Worm (Caenorhabditis elegans): Measurements from ENCODE around the gene memb-1.
"Not testable (repeated sequence)": the region's sequence is repeated elsewhere in the genome, so short reads cannot be mapped to it uniquely, and the experiment has no call there.

Gene memb-1

DNA sequence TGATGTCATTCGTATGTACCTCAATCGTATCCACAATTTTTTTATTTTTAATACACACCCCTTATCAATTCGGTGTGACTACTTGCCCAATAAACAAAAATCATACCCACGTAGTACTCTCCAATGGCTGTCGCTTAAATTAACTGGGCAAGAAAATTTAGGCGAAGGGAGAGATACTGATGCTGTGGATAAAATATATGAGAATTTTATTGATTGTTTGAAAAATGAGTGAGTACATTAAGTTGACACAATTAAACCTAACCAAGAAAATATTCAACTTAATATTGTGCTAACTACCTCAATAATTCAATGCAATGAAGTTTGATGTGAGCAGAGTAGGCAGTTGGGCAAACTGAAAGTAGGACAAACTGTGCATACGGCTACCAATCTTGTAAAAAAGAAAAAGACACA is 24.4 kb upstream of the memb-1 start:
- peak; percentile 55 for TF ChIP-seq cnd-1 (tag; optimal IDR thresholded peaks at IDR 0.05)
- peak; percentile 82 for TF ChIP-seq ceh-39 (tag; optimal IDR thresholded peaks at IDR 0.05)
- peak; percentile 88 for TF ChIP-seq lsy-2 (tag; optimal IDR thresholded peaks at IDR 0.05)
- TF ChIP-seq drap-1 (GFP tag; optimal IDR thresholded peaks at IDR 0.05) = peak; percentile 85
- TF ChIP-seq lin-13 (tag; optimal IDR thresholded peaks at IDR 0.05) = no peak
- peak; percentile 55 for TF ChIP-seq hlh-1 (tag; optimal IDR thresholded peaks at IDR 0.05)
- peak; percentile 13 for TF ChIP-seq lin-32 (GFP tag; optimal IDR thresholded peaks at IDR 0.05)
- peak; percentile 78 for TF ChIP-seq nhr-28 (tag; optimal IDR thresholded peaks at IDR 0.05)
- no peak for TF ChIP-seq zip-8 (tag; optimal IDR thresholded peaks at IDR 0.05)
- TF ChIP-seq unc-62 (GFP tag; optimal IDR thresholded peaks at IDR 0.05) = peak; percentile 91
- peak; percentile 98 for TF ChIP-seq ces-1 (GFP tag; optimal IDR thresholded peaks at IDR 0.05)
- no peak for TF ChIP-seq bed-3 (GFP tag; optimal IDR thresholded peaks at IDR 0.05)
- TF ChIP-seq nhr-2 (tag; optimal IDR thresholded peaks at IDR 0.05) = peak; percentile 53
- TF ChIP-seq mls-2 (tag; optimal IDR thresholded peaks at IDR 0.05) = peak; percentile 37
- peak; percentile 95 for TF ChIP-seq elt-3 (tag; optimal IDR thresholded peaks at IDR 0.05)
- TF ChIP-seq nhr-237 (tag; optimal IDR thresholded peaks at IDR 0.05) = peak; percentile 99
- TF ChIP-seq M03D4.4 (tag; optimal IDR thresholded peaks at IDR 0.05) = peak; percentile 48
- no peak for TF ChIP-seq ceh-83 (GFP tag; optimal IDR thresholded peaks at IDR 0.05)
- peak; percentile 83 for TF ChIP-seq pha-4 (tag; optimal IDR thresholded peaks at IDR 0.05)
- no peak for TF ChIP-seq unc-39 (tag; optimal IDR thresholded peaks at IDR 0.05)
- no peak for TF ChIP-seq ham-2 (GFP tag; optimal IDR thresholded peaks at IDR 0.05)
- no peak for TF ChIP-seq flh-1 (GFP tag; optimal IDR thresholded peaks at IDR 0.05)
- peak; percentile 86 for TF ChIP-seq ztf-11 (tag; optimal IDR thresholded peaks at IDR 0.05)
- no peak for TF ChIP-seq elt-1 (tag; optimal IDR thresholded peaks at IDR 0.05; ENCODE audit: borderline replicate concordance, insufficient read depth)
- TF ChIP-seq mep-1 (tag; optimal IDR thresholded peaks at IDR 0.05) = peak; percentile 79
- TF ChIP-seq sptf-1 (tag; optimal IDR thresholded peaks at IDR 0.05) = peak; percentile 74
- peak; percentile 65 for TF ChIP-seq unc-120 (tag; optimal IDR thresholded peaks at IDR 0.05; ENCODE audit: poor library complexity, severe bottlenecking)
- peak; percentile 69 for TF ChIP-seq nhr-12 (tag; optimal IDR thresholded peaks at IDR 0.05)
- no peak for TF ChIP-seq ceh-43 (GFP tag; optimal IDR thresholded peaks at IDR 0.05)
- no peak for TF ChIP-seq nhr-76 (tag; optimal IDR thresholded peaks at IDR 0.05)
- TF ChIP-seq snpc-4 (tag; optimal IDR thresholded peaks at IDR 0.05) = no peak
- TF ChIP-seq sem-2 (GFP tag; optimal IDR thresholded peaks at IDR 0.05) = no peak
- TF ChIP-seq blmp-1 (tag; optimal IDR thresholded peaks at IDR 0.05) = peak; percentile 54
- TF ChIP-seq mab-5 (tag; optimal IDR thresholded peaks at IDR 0.05) = peak; percentile 92
- peak; percentile 29 for TF ChIP-seq tbx-8 (GFP tag; optimal IDR thresholded peaks at IDR 0.05)

- not testable (repeated sequence) for TF ChIP-seq unc-39, nhr-76, lsy-2 (tag; optimal IDR thresholded peaks at IDR 0.05)
These were observed 21.7 kb upstream of the memb-1 start, which contains the start of gene ZK899.6 for ce11 chrX:9463045-9463444. Gene ZK899.6 (plus strand): TSS chrX:9463345.

- TF ChIP-seq ces-1 (GFP tag; optimal IDR thresholded peaks at IDR 0.05); sptf-1 (tag; optimal IDR thresholded peaks at IDR 0.05); unc-39 (tag; optimal IDR thresholded peaks at IDR 0.05): not testable (repeated sequence)
These were observed 19.5 kb upstream of the memb-1 start, which contains the start of gene ZK899.5 for ce11 chrX:9460834-9461233. Gene ZK899.5 (minus strand): TSS chrX:9460934.

DNA sequence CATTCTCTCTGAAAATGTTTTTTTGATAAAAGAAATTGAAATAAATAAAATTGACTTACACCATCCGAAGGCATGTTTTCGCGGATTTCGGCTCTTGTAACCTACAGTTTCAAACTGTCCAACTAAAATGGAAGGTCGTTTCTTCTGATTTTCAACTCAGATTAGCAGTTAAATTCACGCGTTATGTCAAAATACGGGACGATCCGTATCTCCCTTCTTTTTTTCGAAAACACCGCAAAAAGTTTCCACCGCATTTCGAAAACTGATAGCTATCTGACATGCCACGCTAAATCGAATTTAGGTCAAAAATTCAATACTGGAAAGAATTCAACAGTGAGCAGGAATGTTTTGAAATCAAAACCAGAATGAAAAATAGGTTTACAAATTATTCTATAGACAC is 16.8 kb upstream of the memb-1 start, which contains the start of gene tba-8:
tba-8 (minus strand) TSS at position 207 of the 400 bp plus-strand sequence.
- TF ChIP-seq M03D4.4 (tag; optimal IDR thresholded peaks at IDR 0.05) = no peak
